Fruit fly (Drosophila melanogaster): ENCODE measurements around the gene CG13893.

DNA sequence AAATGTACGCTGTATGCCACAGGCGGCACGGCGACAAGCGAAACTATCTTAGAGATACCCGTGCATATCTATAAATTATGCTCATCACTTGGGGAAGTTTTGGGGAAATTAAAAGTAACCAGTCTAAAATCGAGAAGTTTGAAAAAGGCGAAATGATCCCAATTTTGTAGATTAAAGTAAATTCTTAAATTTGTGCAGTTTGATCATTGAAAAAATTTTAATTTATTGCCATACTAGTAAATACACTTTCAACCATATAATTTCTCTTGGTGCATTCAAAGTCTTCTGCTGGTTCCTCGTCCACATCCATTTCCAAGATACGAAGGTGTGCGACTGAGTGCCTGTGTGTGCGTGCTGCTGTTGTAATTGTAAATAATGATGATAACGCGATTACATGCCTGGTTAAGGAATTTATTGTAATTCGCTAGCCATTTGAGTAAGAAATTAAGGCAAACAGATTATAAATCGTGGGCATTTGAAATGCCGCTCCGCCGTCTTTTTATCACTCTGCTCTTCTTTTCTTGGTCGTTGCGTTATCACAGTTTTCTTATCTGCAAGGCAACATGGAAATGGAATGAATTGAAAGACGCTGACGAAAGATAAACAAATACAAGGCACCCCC is 11.7 kb upstream of the CG13893 start:
- no peak for TF ChIP-seq CG6854 (GFP tag; optimal IDR thresholded peaks at IDR 0.05)
- peak; percentile 67 for TF ChIP-seq net (GFP tag; optimal IDR thresholded peaks at IDR 0.05)
- peak; percentile 84 for TF ChIP-seq eg (GFP tag; IDR thresholded peaks at IDR 0.05)
- TF ChIP-seq Lpt (GFP tag; optimal IDR thresholded peaks at IDR 0.05), result peak; percentile 73
- TF ChIP-seq CG1621 (tag; optimal IDR thresholded peaks at IDR 0.05), result peak; percentile 39
- TF ChIP-seq fkh (GFP tag; optimal IDR thresholded peaks at IDR 0.05), result peak; percentile 31
- peak; percentile 64 for TF ChIP-seq CG11762 (GFP tag; optimal IDR thresholded peaks at IDR 0.05; ENCODE audit: insufficient read depth)
- TF ChIP-seq achi (GFP tag; optimal IDR thresholded peaks at IDR 0.05), result peak; percentile 76
- TF ChIP-seq dsx (GFP tag; optimal IDR thresholded peaks at IDR 0.05; ENCODE audit: poor library complexity, severe bottlenecking), result peak; percentile 38
- peak; percentile 41 for TF ChIP-seq CG16779 (tag; optimal IDR thresholded peaks at IDR 0.05)
- TF ChIP-seq CG6163 (GFP tag; IDR thresholded peaks at IDR 0.05), result peak; percentile 78
- TF ChIP-seq Eip93F (GFP tag; optimal IDR thresholded peaks at IDR 0.05), result no peak
- TF ChIP-seq CG11294 (GFP tag; IDR thresholded peaks at IDR 0.05), result peak; percentile 35; the same call in 1 of the 2 replicates
- peak; percentile 57 for TF ChIP-seq esn (GFP tag; optimal IDR thresholded peaks at IDR 0.05)

All from whole organism, prepupa.